Worm (Caenorhabditis elegans): ENCODE data around the gene nstp-9.

nstp-9 gene

DNA sequence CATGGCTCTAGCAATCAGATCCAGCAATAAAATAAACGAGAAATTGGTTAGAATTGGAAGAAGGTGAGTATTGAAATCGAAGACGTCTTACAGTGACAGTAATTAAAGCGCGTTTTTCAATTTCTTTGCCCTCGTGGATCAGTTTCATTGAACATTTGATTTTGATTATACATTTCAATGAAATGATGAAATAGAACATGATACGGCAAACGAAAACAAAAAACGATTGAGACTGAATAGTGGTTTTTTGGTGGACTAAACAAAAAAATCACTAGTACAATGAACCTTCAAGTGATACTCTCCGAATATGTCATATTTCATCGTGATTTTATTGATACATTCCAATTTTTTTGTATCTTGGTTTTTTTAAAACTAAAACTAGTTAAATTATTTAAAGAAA is 23.0 kb downstream of the nstp-9 start, which contains the start of gene haly-1:
haly-1 (minus strand) TSS at position 101 of the 400 bp plus-strand sequence.
- no peak for TF ChIP-seq mdl-1 (tag; optimal IDR thresholded peaks at IDR 0.05)
- no peak for TF ChIP-seq fkh-10 (GFP tag; optimal IDR thresholded peaks at IDR 0.05)
- TF ChIP-seq nhr-85 (tag) = no peak
- TF ChIP-seq skn-1 (tag; optimal IDR thresholded peaks at IDR 0.05) = no peak
- no peak for TF ChIP-seq grh-1 (GFP tag; IDR thresholded peaks at IDR 0.05)
- no peak for TF ChIP-seq nhr-28 (tag; optimal IDR thresholded peaks at IDR 0.05)
- TF ChIP-seq ets-5 (GFP tag; IDR thresholded peaks at IDR 0.05) = no peak
- no peak for TF ChIP-seq ceh-88 (GFP tag; IDR thresholded peaks at IDR 0.05)
- no peak for TF ChIP-seq ceh-8 (GFP tag; optimal IDR thresholded peaks at IDR 0.05)
- TF ChIP-seq lsy-2 (tag; optimal IDR thresholded peaks at IDR 0.05) = no peak
- no peak for TF ChIP-seq lin-15B (tag; optimal IDR thresholded peaks at IDR 0.05)
- TF ChIP-seq dpl-1 (GFP tag; optimal IDR thresholded peaks at IDR 0.05) = no peak
- no peak for TF ChIP-seq irx-1 (tag; optimal IDR thresholded peaks at IDR 0.05)
- no peak for TF ChIP-seq nhr-19 (GFP tag; conservative IDR thresholded peaks at IDR 0.05)

DNA sequence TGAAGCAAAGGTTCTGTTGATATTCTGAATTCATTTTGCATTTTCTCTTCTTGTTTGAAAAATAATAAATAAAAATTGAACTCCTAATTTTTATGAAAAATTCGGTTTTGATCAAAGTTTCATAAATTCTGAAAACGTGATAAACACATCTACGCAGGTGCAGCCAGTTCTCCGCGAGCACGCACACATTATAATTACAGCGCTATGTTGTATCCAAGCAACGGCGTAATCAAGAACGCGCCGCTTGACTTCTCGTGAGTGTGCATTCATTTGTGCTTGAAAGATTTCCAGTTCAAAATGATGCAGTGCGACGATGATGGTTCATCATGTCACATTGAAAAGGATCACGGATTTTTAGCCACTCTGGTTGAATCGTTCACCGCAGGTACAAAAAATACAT is 27.6 kb downstream of the nstp-9 start, which contains the start of gene F47B10.3:
F47B10.3 (plus strand) TSS at position 301 of the 400 bp plus-strand sequence.
- TF ChIP-seq fkh-8 (tag; optimal IDR thresholded peaks at IDR 0.05) (peak; percentile 25), ces-1 (GFP tag; optimal IDR thresholded peaks at IDR 0.05) (no peak), isw-1 (GFP tag; IDR thresholded peaks at IDR 0.05) (no peak), zag-1 (tag; optimal IDR thresholded peaks at IDR 0.05) (no peak), efl-1 (optimal IDR thresholded peaks at IDR 0.05) (no peak), efl-1 (GFP tag; optimal IDR thresholded peaks at IDR 0.05 in 1 of 2) (peak in 1 of 2 experiments; percentile 67), ztf-4 (tag; optimal IDR thresholded peaks at IDR 0.05) (no peak), alr-1 (tag; optimal IDR thresholded peaks at IDR 0.05; ENCODE audit: borderline replicate concordance) (no peak)

DNA sequence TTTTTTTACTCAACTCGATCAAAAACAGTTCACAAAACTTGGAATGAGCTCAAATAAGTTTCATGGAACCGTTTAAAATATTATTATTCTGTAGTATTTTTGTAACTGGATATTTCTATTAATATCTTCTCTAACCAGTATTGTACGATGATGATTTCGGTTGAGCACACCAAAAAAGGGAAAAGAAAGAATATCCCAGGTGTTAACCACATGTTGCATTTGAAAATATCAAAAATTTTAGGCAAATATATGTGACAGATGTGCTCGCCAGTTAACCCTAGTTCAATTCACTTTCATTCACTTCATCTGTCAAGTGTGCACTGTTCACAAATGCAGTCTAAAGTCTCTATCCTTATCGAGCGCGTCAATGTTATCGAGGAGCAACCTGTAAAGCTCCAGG is 28.5 kb downstream of the nstp-9 start, which contains the start of gene F47B10.4:
F47B10.4 (plus strand) TSS at position 301 of the 400 bp plus-strand sequence.
- TF ChIP-seq pqm-1 (tag; optimal IDR thresholded peaks at IDR 0.05) (no peak), lin-15B (tag; optimal IDR thresholded peaks at IDR 0.05) (no peak), aly-2 (tag; optimal IDR thresholded peaks at IDR 0.05) (no peak), tlp-1 (tag; optimal IDR thresholded peaks at IDR 0.05) (no peak), egl-13 (tag; optimal IDR thresholded peaks at IDR 0.05) (no peak), nhr-11 (tag; optimal IDR thresholded peaks at IDR 0.05) (no peak), vab-15 (tag; optimal IDR thresholded peaks at IDR 0.05) (no peak), nhr-90 (tag; optimal IDR thresholded peaks at IDR 0.05; ENCODE audit: poor library complexity) (no peak), ceh-82 (tag; optimal IDR thresholded peaks at IDR 0.05) (no peak), F16B12.6 (tag; optimal IDR thresholded peaks at IDR 0.05) (no peak), tbx-2 (tag; optimal IDR thresholded peaks at IDR 0.05) (no peak), unc-30 (tag; optimal IDR thresholded peaks at IDR 0.05) (no peak), nhr-20 (tag; optimal IDR thresholded peaks at IDR 0.05) (no peak), ceh-63 (GFP tag; optimal IDR thresholded peaks at IDR 0.05) (no peak), ceh-8 (GFP tag; optimal IDR thresholded peaks at IDR 0.05) (no peak), C34B4.2 (tag; optimal IDR thresholded peaks at IDR 0.05) (no peak), rnt-1 (tag; optimal IDR thresholded peaks at IDR 0.05) (no peak)

ce11 chrX:10890456-10890855 is 29.1 kb downstream of the nstp-9 start, which contains the start of gene F47B10.5:
Gene F47B10.5, minus strand, starts transcription at chrX:10890556.
- TF ChIP-seq nhr-71 (tag; optimal IDR thresholded peaks at IDR 0.05) (no peak), blmp-1 (tag; optimal IDR thresholded peaks at IDR 0.05) (peak; percentile 69), C04F5.9 (tag; optimal IDR thresholded peaks at IDR 0.05) (no peak), ceh-82 (tag; optimal IDR thresholded peaks at IDR 0.05) (no peak), tbx-2 (tag; optimal IDR thresholded peaks at IDR 0.05) (no peak), ama-1 (optimal IDR thresholded peaks at IDR 0.05) (no peak), C16A3.4 (tag; optimal IDR thresholded peaks at IDR 0.05) (no peak), C34B4.2 (tag; optimal IDR thresholded peaks at IDR 0.05) (no peak)
